Fruit fly (Drosophila melanogaster) whole organism, embryonic: ENCODE data around the gene CG13613.

Experiments
- Adf1 ChIP-seq: fragments of 200-800 bp; sonication (Bioruptor generic); IDR thresholded peaks from 2 replicates; pipeline ENCODE4 v1.3.6; 2022; ENCODE audit warnings: missing biosample characterization, missing genetic modification characterization
- Bteb2 ChIP-seq: fragments of 200-800 bp; sonication (Bioruptor generic); optimal IDR thresholded peaks from 2 replicates; lab custom pipeline; 2016; ENCODE audit warnings: missing biosample characterization, missing genetic modification characterization
- CG10565 ChIP-seq: fragments of 200-800 bp; sonication (Bioruptor generic); optimal IDR thresholded peaks from 3 replicates; lab custom pipeline; 2016; ENCODE audit warnings: missing biosample characterization, mild to moderate bottlenecking, missing genetic modification characterization
- CG12104 ChIP-seq: fragments of 200-800 bp; sonication (Bioruptor generic); optimal IDR thresholded peaks from 3 replicates; lab custom pipeline; 2016; ENCODE audit warnings: missing biosample characterization, missing genetic modification characterization
- CG12155 ChIP-seq: fragments of 200-800 bp; sonication (Bioruptor generic); optimal IDR thresholded peaks from 3 replicates; lab custom pipeline; 2016; ENCODE audit warnings: missing biosample characterization, missing genetic modification characterization
- CG12659 ChIP-seq: fragments of 200-800 bp; sonication (Bioruptor generic); optimal IDR thresholded peaks from 3 replicates; lab custom pipeline; 2017; ENCODE audit warnings: mild to moderate bottlenecking, missing biosample characterization, missing genetic modification reagents, missing genetic modification characterization
- CG12769 ChIP-seq: fragments of 200-800 bp; sonication (Bioruptor generic); optimal IDR thresholded peaks from 2 replicates; lab custom pipeline; 2019; ENCODE audit warnings: missing biosample characterization, mild to moderate bottlenecking, missing genetic modification characterization, moderate library complexity
- CG13296 ChIP-seq: fragments of 200-800 bp; sonication (Bioruptor generic); optimal IDR thresholded peaks from 3 replicates; lab custom pipeline; 2018; ENCODE audit warnings: missing biosample characterization, mild to moderate bottlenecking, missing genetic modification characterization
- CG14441 ChIP-seq: fragments of 200-800 bp; sonication (Bioruptor generic); IDR thresholded peaks from 2 replicates; pipeline ENCODE4 v1.3.6; 2022; ENCODE audit warnings: missing biosample characterization, missing genetic modification characterization
- CG15073 ChIP-seq: fragments of 200-800 bp; sonication (Bioruptor generic); optimal IDR thresholded peaks from 2 replicates; lab custom pipeline; 2016; ENCODE audit warnings: missing biosample characterization, missing genetic modification characterization
- CG17359 ChIP-seq: fragments of 200-800 bp; sonication (Bioruptor generic); optimal IDR thresholded peaks from 3 replicates; lab custom pipeline; 2018; ENCODE audit warnings: missing biosample characterization, mild to moderate bottlenecking, missing genetic modification characterization, moderate library complexity
- CG2120 ChIP-seq: fragments of 200-800 bp; sonication (Bioruptor generic); optimal IDR thresholded peaks from 3 replicates; lab custom pipeline; 2016; ENCODE audit warnings: missing biosample characterization, missing genetic modification characterization
- CG30020 ChIP-seq: fragments of 200-800 bp; optimal IDR thresholded peaks from 2 replicates; lab custom pipeline; 2019; ENCODE audit warnings: missing biosample characterization, mild to moderate bottlenecking, missing genetic modification characterization, moderate library complexity
- CG3726 ChIP-seq: fragments of 200-800 bp; sonication (Bioruptor generic); IDR thresholded peaks from 3 replicates; pipeline ENCODE4, ENCODE4 v1.3.6; 2022; ENCODE audit warnings: missing biosample characterization, missing genetic modification characterization
- CG5245 ChIP-seq: fragments of 200-800 bp; sonication (Bioruptor generic); optimal IDR thresholded peaks from 3 replicates; lab custom pipeline; 2016; ENCODE audit warnings: missing biosample characterization, missing genetic modification characterization
- CG6272 ChIP-seq: fragments of 200-800 bp; sonication (Bioruptor generic); IDR thresholded peaks from 2 replicates; pipeline ENCODE4 v1.3.6; 2022; ENCODE audit warnings: missing biosample characterization, missing genetic modification characterization
- CG6689 ChIP-seq: fragments of 200-800 bp; sonication (Bioruptor generic); IDR thresholded peaks from 2 replicates; pipeline ENCODE4 v1.3.6; 2022; ENCODE audit warnings: missing biosample characterization, missing genetic modification characterization
- CG7963 ChIP-seq: fragments of 200-800 bp; sonication (Bioruptor generic); IDR thresholded peaks from 3 replicates; pipeline ENCODE4 v1.3.6; 2022; ENCODE audit warnings: missing biosample characterization, missing genetic modification characterization; ENCODE audit not compliant: partially characterized antibody
- CoRest ChIP-seq: fragments of 200-800 bp; sonication (Bioruptor generic); optimal IDR thresholded peaks from 3 replicates; lab custom pipeline; 2018; ENCODE audit warnings: missing biosample characterization, mild to moderate bottlenecking, missing genetic modification characterization, moderate library complexity
- Dp ChIP-seq: fragments of 200-800 bp; sonication (Bioruptor generic); optimal IDR thresholded peaks from 2 replicates; lab custom pipeline; 2018; ENCODE audit warnings: missing biosample characterization, mild to moderate bottlenecking, missing genetic modification characterization, moderate library complexity
- Dref ChIP-seq: fragments of 200-800 bp; sonication (Bioruptor generic); IDR thresholded peaks from 2 replicates; pipeline ENCODE4 v1.3.6; 2022; ENCODE audit warnings: missing biosample characterization, missing genetic modification characterization
- Fer1 ChIP-seq: fragments of 200-800 bp; sonication (Bioruptor generic); optimal IDR thresholded peaks from 2 replicates; lab custom pipeline; 2017; ENCODE audit warnings: missing biosample characterization, mild to moderate bottlenecking, missing genetic modification characterization
- Fer2 ChIP-seq: fragments of 200-800 bp; sonication (Bioruptor generic); optimal IDR thresholded peaks from 2 replicates; lab custom pipeline; 2018; ENCODE audit warnings: missing biosample characterization, mild to moderate bottlenecking, missing genetic modification characterization, moderate library complexity
- GATAe ChIP-seq: fragments of 200-800 bp; sonication (Bioruptor generic); conservative IDR thresholded peaks from 2 replicates; pipeline ENCODE4 v1.3.6; 2022; ENCODE audit warnings: missing biosample characterization, missing genetic modification characterization
- HLH3B ChIP-seq: fragments of 200-800 bp; sonication (Bioruptor generic); IDR thresholded peaks from 2 replicates; pipeline ENCODE4 v1.3.6; 2022; ENCODE audit warnings: missing biosample characterization, missing genetic modification characterization
- HmgD ChIP-seq: fragments of 200-800 bp; sonication (Bioruptor generic); optimal IDR thresholded peaks from 3 replicates; lab custom pipeline; 2016; ENCODE audit warnings: missing biosample characterization, missing genetic modification characterization
- Hr39 ChIP-seq: fragments of >200 bp; optimal IDR thresholded peaks from 2 replicates; lab custom pipeline; 2017
- Lpt ChIP-seq: fragments of >200 bp; optimal IDR thresholded peaks from 2 replicates; lab custom pipeline; 2018; ENCODE audit warnings: missing biosample characterization, missing genetic modification characterization
- NfI ChIP-seq: fragments of 200-800 bp; sonication (Bioruptor generic); optimal IDR thresholded peaks from 3 replicates; lab custom pipeline; 2018; ENCODE audit warnings: missing biosample characterization, mild to moderate bottlenecking, missing genetic modification characterization, moderate library complexity
- Oaz ChIP-seq: fragments of 200-800 bp; sonication (Bioruptor generic); IDR thresholded peaks from 2 replicates; pipeline ENCODE4 v1.3.6; 2022; ENCODE audit warnings: missing biosample characterization, missing genetic modification characterization
- Ravus ChIP-seq: fragments of 200-800 bp; sonication (Bioruptor generic); IDR thresholded peaks from 2 replicates; pipeline ENCODE4 v1.3.6; 2022; ENCODE audit warnings: missing biosample characterization, missing genetic modification characterization
- ab ChIP-seq: fragments of 200-800 bp; sonication (Bioruptor generic); optimal IDR thresholded peaks from 2 replicates; lab custom pipeline; 2016; ENCODE audit warnings: missing biosample characterization, missing genetic modification characterization
- abd-A ChIP-seq: fragments of 200-800 bp; sonication (Bioruptor generic); optimal IDR thresholded peaks from 3 replicates; lab custom pipeline; 2019; ENCODE audit warnings: missing biosample characterization, mild to moderate bottlenecking, missing genetic modification characterization, moderate library complexity
- amos ChIP-seq: fragments of 200-800 bp; sonication (Bioruptor generic); IDR thresholded peaks from 2 replicates; pipeline ENCODE4 v1.3.6; 2022; ENCODE audit warnings: missing biosample characterization, missing genetic modification characterization; ENCODE audit not compliant: partially characterized antibody
- ase ChIP-seq: fragments of 200-800 bp; sonication (Bioruptor generic); IDR thresholded peaks from 3 replicates; pipeline ENCODE4 v1.3.6; 2022; ENCODE audit warnings: missing biosample characterization, missing genetic modification characterization
- az2 ChIP-seq: fragments of 200-800 bp; sonication (Bioruptor generic); optimal IDR thresholded peaks from 3 replicates; lab custom pipeline; 2016; ENCODE audit warnings: missing biosample characterization, missing genetic modification characterization
- bowl ChIP-seq: fragments of 200-800 bp; sonication (Bioruptor generic); IDR thresholded peaks from 2 replicates; pipeline ENCODE4 v1.3.6; 2022; ENCODE audit warnings: missing biosample characterization, missing genetic modification characterization
- chif ChIP-seq, 2 experiments: fragments of 200-800 bp; sonication (Bioruptor generic); optimal IDR thresholded peaks; 3 replicates each; lab custom pipeline; 2016; ENCODE audit warnings: missing biosample characterization in 2 of 2, missing genetic modification characterization in 2 of 2
- danr ChIP-seq: fragments of 200-800 bp; sonication (Bioruptor generic); IDR thresholded peaks from 2 replicates; pipeline ENCODE4 v1.3.6; 2022; ENCODE audit warnings: missing biosample characterization, missing genetic modification characterization
- grn ChIP-seq: fragments of 200-800 bp; sonication (Bioruptor generic); optimal IDR thresholded peaks from 3 replicates; lab custom pipeline; 2017; ENCODE audit warnings: missing biosample characterization, missing genetic modification characterization
- hb ChIP-seq: fragments of 200-800 bp; sonication (Bioruptor generic); IDR thresholded peaks from 3 replicates; pipeline ENCODE4 v1.3.6; 2022; ENCODE audit warnings: missing biosample characterization, missing genetic modification characterization; ENCODE audit not compliant: partially characterized antibody
- inv ChIP-seq: fragments of 200-800 bp; sonication (Bioruptor generic); IDR thresholded peaks from 2 replicates; pipeline ENCODE4 v1.3.6; 2022; ENCODE audit warnings: missing biosample characterization, missing genetic modification characterization; ENCODE audit not compliant: partially characterized antibody
- kni ChIP-seq: fragments of 200-800 bp; sonication (Bioruptor generic); optimal IDR thresholded peaks from 3 replicates; lab custom pipeline; 2017; ENCODE audit warnings: mild to moderate bottlenecking, missing biosample characterization, missing genetic modification reagents, missing genetic modification characterization
- lola ChIP-seq, 3 experiments: fragments of >200 bp in 2 of 3; fragments of 200-800 bp in 1 of 3; sonication (Bioruptor generic) in 1 of 3; optimal IDR thresholded peaks; 2 replicates each; lab custom pipeline; 2017 to 2019; ENCODE audit warnings: missing biosample characterization in 3 of 3, missing genetic modification characterization in 3 of 3, mild to moderate bottlenecking in 1 of 3, moderate library complexity in 1 of 3
- pita ChIP-seq: fragments of 200-800 bp; sonication (Bioruptor generic); optimal IDR thresholded peaks from 2 replicates; lab custom pipeline; 2017; ENCODE audit warnings: missing biosample characterization, mild to moderate bottlenecking, missing genetic modification characterization
- slbo ChIP-seq: fragments of 200-800 bp; sonication (Bioruptor generic); IDR thresholded peaks from 2 replicates; pipeline ENCODE4 v1.3.6; 2022; ENCODE audit warnings: missing biosample characterization, missing genetic modification characterization
- toy ChIP-seq: fragments of 200-800 bp; sonication (Bioruptor generic); IDR thresholded peaks from 2 replicates; pipeline ENCODE4 v1.3.6; 2022; ENCODE audit warnings: missing biosample characterization, missing genetic modification characterization
- trh ChIP-seq: fragments of 200-800 bp; sonication (Bioruptor generic); optimal IDR thresholded peaks from 2 replicates; lab custom pipeline; 2016; ENCODE audit warnings: missing biosample characterization, missing genetic modification characterization

The CG13613 gene

DNA sequence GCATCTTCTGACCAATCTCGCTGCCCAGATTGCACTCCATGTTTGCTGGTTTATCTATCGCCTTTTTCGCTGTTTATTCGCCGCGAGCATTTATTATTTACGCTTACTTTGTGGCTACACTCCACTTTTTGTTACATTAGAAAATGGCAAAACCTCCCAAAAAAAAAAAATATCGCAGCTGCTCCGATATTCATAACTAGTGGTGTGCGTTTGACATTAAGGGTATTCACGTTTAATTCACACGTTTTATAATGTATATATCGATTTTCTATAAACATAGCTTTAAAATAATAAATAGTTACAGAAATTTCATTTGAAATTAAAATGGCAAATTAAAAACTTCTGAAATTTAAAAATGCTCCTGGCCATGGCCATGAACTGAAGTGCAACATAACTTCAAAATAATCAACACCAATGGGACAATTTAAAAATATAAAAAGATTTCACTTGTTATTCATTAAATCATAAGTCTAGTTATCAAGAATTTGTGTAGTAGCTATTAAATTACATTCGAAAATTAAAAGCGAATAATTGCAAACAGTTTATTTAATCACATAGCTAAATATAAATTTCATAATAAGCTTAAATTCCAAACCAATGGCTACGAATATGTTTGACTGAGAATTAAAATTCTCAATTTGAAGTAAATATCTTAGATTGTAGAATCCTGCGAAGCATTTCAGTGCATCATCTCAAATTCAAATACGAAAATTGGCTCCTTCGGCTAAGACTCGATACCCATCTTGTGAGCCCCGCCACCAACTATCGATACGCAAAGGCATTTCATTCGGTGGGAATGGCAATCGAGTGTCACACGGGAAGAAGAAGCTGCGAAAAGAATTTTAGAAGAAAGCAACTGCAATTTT, 46.9 kb upstream of the CG13613 start, which contains the start of the genes Nab2 and BRWD3 (continued):
- TF ChIP-seq inv (GFP tag; lab: Robert Waterston, UW) (peak; percentile 56), CG2120 (peak; percentile 38), Dref (GFP tag; lab: Robert Waterston, UW) (peak; percentile 82), CG30020 (peak; percentile 58), danr (GFP tag; lab: Robert Waterston, UW) (no peak), chif (GFP tag; optimal IDR thresholded peaks at IDR 0.05; lab: Kevin White, UChicago) (peak in 1 of 2 experiments; percentile 6), Oaz (GFP tag; lab: Robert Waterston, UW) (peak; percentile 30; the same call in 1 of the 2 replicates), lola (GFP tag; optimal IDR thresholded peaks at IDR 0.05; lab: Kevin White, UChicago) (peak in 1 of 3 experiments; percentile 67), CG13296 (GFP tag; lab: Kevin White, UChicago) (no peak), CG15073 (GFP tag; lab: Kevin White, UChicago) (no peak), Bteb2 (GFP tag; lab: Kevin White, UChicago) (peak; percentile 10), toy (no peak), CoRest (tag; lab: Kevin White, UChicago) (peak; percentile 47), ase (peak; percentile 39; the same call in 1 of the 3 replicates), kni (GFP tag; lab: Kevin White, UChicago) (no peak), CG6689 (GFP tag; lab: Robert Waterston, UW) (0 out of 2 replicates have a peak, but pooled peaks have one; percentile 4), CG17359 (tag; lab: Kevin White, UChicago) (no peak), trh (GFP tag; lab: Kevin White, UChicago) (peak; percentile 36), amos (GFP tag; lab: Robert Waterston, UW) (peak; percentile 83), GATAe (no peak), HmgD (peak; percentile 27), CG12769 (no peak), Fer2 (no peak), az2 (peak; percentile 43), abd-A (tag; lab: Kevin White, UChicago) (no peak), CG10565 (GFP tag; lab: Kevin White, UChicago) (no peak), CG5245 (GFP tag; lab: Kevin White, UChicago) (no peak), Adf1 (GFP tag; lab: Robert Waterston, UW) (no peak; the same call in 1 of the 2 replicates), bowl (no peak), CG12104 (GFP tag; lab: Kevin White, UChicago) (peak; percentile 49), grn (GFP tag; lab: Kevin White, UChicago) (no peak), CG6272 (GFP tag; lab: Robert Waterston, UW) (0 out of 2 replicates have a peak, but pooled peaks have one; percentile 6), CG7963 (GFP tag; lab: Robert Waterston, UW) (peak; percentile 69; the same call in 2 of the 3 replicates), Lpt (no peak), CG3726 (no peak), Dp (GFP tag; lab: Kevin White, UChicago) (peak; percentile 47), CG12155 (peak; percentile 39), CG12659 (GFP tag; lab: Kevin White, UChicago) (peak; percentile 42), HLH3B (GFP tag; lab: Robert Waterston, UW) (peak; percentile 29; the same call in 1 of the 2 replicates), CG14441 (GFP tag; lab: Robert Waterston, UW) (peak; percentile 40; the same call in 1 of the 2 replicates), slbo (GFP tag; lab: Robert Waterston, UW) (peak; percentile 75), Hr39 (lab: Kevin White, UChicago) (no peak), ab (GFP tag; lab: Kevin White, UChicago) (no peak), Fer1 (no peak), hb (GFP tag; lab: Robert Waterston, UW) (peak; percentile 59; the same call in 1 of the 3 replicates), Ravus (GFP tag; lab: Robert Waterston, UW) (no peak), NfI (GFP tag; lab: Kevin White, UChicago) (peak; percentile 31), pita (no peak)
